Worm (Caenorhabditis elegans) whole organism, L4 larva: Measurements from ENCODE around the gene ndx-9.
A peak's percentile ranks its signal among the peaks of the same experiment; 100 is the strongest.

ENCODE experiments used
- T26A8.4 ChIP-seq: fragments of 200-800 bp; sonication (Bioruptor generic); IDR thresholded peaks from 2 replicates; pipeline ENCODE4 v1.3.6; 2022; ENCODE audit warnings: missing genetic modification characterization, missing compliant biosample characterization
- Y48G9A.11 ChIP-seq: fragments of 200-800 bp; sonication (Bioruptor generic); IDR thresholded peaks from 2 replicates; pipeline ENCODE4 v1.3.6; 2022; ENCODE audit warnings: missing genetic modification reagents, missing genetic modification characterization, missing compliant biosample characterization
- aha-1 ChIP-seq: fragments of 150-350 bp; peaks from one replicate; lab custom pipeline; 2014; ENCODE audit warnings: missing biosample characterization, missing genetic modification characterization
- arid-1 ChIP-seq: fragments of 200-800 bp; sonication (Bioruptor generic); conservative IDR thresholded peaks from 2 replicates; pipeline ENCODE4 v1.3.6; 2022; ENCODE audit warnings: missing genetic modification reagents, missing genetic modification characterization, missing compliant biosample characterization
- ceh-44 ChIP-seq: fragments of 200-800 bp; sonication (Bioruptor generic); IDR thresholded peaks from 2 replicates; pipeline ENCODE4 v1.3.6; 2022; ENCODE audit warnings: missing genetic modification reagents, missing genetic modification characterization, missing compliant biosample characterization
- ceh-82 ChIP-seq: sonication (generic microtip); optimal IDR thresholded peaks from 2 replicates; lab custom pipeline; 2017; ENCODE audit warnings: missing biosample characterization, missing genetic modification characterization
- ces-1 ChIP-seq: fragments of 150-350 bp; sonication (generic microtip); optimal IDR thresholded peaks from 4 replicates; lab custom pipeline; 2014; ENCODE audit warnings: missing biosample characterization, missing genetic modification reagents, missing genetic modification characterization
- daf-16 ChIP-seq, 3 experiments: sonication (generic microtip); optimal IDR thresholded peaks; 2 replicates each; lab custom pipeline; 2016 to 2017; ENCODE audit warnings: missing genetic modification characterization in 3 of 3, missing genetic modification reagents in 3 of 3, mild to moderate bottlenecking in 2 of 3, missing compliant biosample characterization in 2 of 3, missing biosample characterization in 1 of 3, moderate library complexity in 1 of 3
- dmd-6 ChIP-seq: fragments of 200-800 bp; sonication (Bioruptor generic); IDR thresholded peaks from 2 replicates; pipeline ENCODE4 v1.3.6; 2022; ENCODE audit warnings: missing genetic modification reagents, missing genetic modification characterization, missing compliant biosample characterization
- dmd-8 ChIP-seq: fragments of 200-800 bp; sonication (Bioruptor generic); IDR thresholded peaks from 2 replicates; pipeline ENCODE4 v1.3.6; 2022; ENCODE audit warnings: missing genetic modification characterization, missing compliant biosample characterization
- duxl-1 ChIP-seq: sonication (generic microtip); optimal IDR thresholded peaks from 2 replicates; lab custom pipeline; 2016; ENCODE audit warnings: mild to moderate bottlenecking, missing genetic modification characterization, moderate library complexity, missing compliant biosample characterization; ENCODE audit not compliant: poor library complexity
- dve-1 ChIP-seq: sonication (generic microtip); optimal IDR thresholded peaks from 2 replicates; lab custom pipeline; 2017; ENCODE audit warnings: antibody characterized with exemption, mild to moderate bottlenecking, missing genetic modification characterization, missing compliant biosample characterization; ENCODE audit not compliant: insufficient read depth
- hlh-11 ChIP-seq: fragments of 200-800 bp; sonication (Bioruptor generic); optimal IDR thresholded peaks from 2 replicates; lab custom pipeline; 2018; ENCODE audit warnings: mild to moderate bottlenecking, missing genetic modification characterization, missing compliant biosample characterization
- jun-1 ChIP-seq: fragments of 150-350 bp; optimal IDR thresholded peaks from 2 replicates; lab custom pipeline; 2014; ENCODE audit warnings: missing biosample characterization, missing genetic modification reagents, missing genetic modification characterization
- lin-38 ChIP-seq: fragments of 200-800 bp; sonication (Bioruptor generic); IDR thresholded peaks from 2 replicates; pipeline ENCODE4 v1.3.6; 2022; ENCODE audit warnings: missing genetic modification reagents, missing genetic modification characterization, missing compliant biosample characterization
- lsy-2 ChIP-seq, 2 experiments: fragments of 150-350 bp in 1 of 2; sonication (generic microtip) in 1 of 2; optimal IDR thresholded peaks; 2 replicates each; lab custom pipeline; 2014 to 2017; ENCODE audit warnings: missing biosample characterization in 2 of 2, missing genetic modification characterization in 2 of 2
- madf-9 ChIP-seq: fragments of 200-800 bp; sonication (Bioruptor generic); conservative IDR thresholded peaks from 2 replicates; pipeline ENCODE4 v1.3.6; 2022; ENCODE audit warnings: missing genetic modification reagents, missing genetic modification characterization, missing compliant biosample characterization
- mep-1 ChIP-seq: fragments of 150-350 bp; sonication (generic microtip); optimal IDR thresholded peaks from 3 replicates; lab custom pipeline; 2014; ENCODE audit warnings: missing biosample characterization, missing genetic modification characterization
- mes-2 ChIP-seq: sonication (generic microtip); optimal IDR thresholded peaks from 2 replicates; lab custom pipeline; 2016; ENCODE audit warnings: missing genotype, mild to moderate bottlenecking, missing genetic modification characterization, missing compliant biosample characterization; ENCODE audit not compliant: poor library complexity, severe bottlenecking
- mxl-3 ChIP-seq: fragments of 200-800 bp; sonication (Bioruptor generic); optimal IDR thresholded peaks from 2 replicates; lab custom pipeline; 2018; ENCODE audit warnings: mild to moderate bottlenecking, missing genetic modification characterization, missing compliant biosample characterization
- nhr-25 ChIP-seq: sonication (generic microtip); optimal IDR thresholded peaks from 2 replicates; lab custom pipeline; 2017; ENCODE audit warnings: missing genetic modification characterization, mild to moderate bottlenecking, missing compliant biosample characterization, antibody characterized with exemption, moderate library complexity, borderline replicate concordance; ENCODE audit not compliant: insufficient read depth
- nhr-28 ChIP-seq: fragments of 150-350 bp; optimal IDR thresholded peaks from 2 replicates; lab custom pipeline; 2014; ENCODE audit warnings: missing biosample characterization, missing genetic modification characterization
- nhr-41 ChIP-seq: fragments of 200-800 bp; sonication (Bioruptor generic); IDR thresholded peaks from 2 replicates; pipeline ENCODE4 v1.3.6; 2022; ENCODE audit warnings: missing genetic modification reagents, missing genetic modification characterization, missing compliant biosample characterization
- nhr-48 ChIP-seq: sonication (generic microtip); optimal IDR thresholded peaks from 2 replicates; lab custom pipeline; 2016; ENCODE audit warnings: mild to moderate bottlenecking, missing genetic modification characterization, missing compliant biosample characterization
- nhr-76 ChIP-seq: fragments of 150-350 bp; optimal IDR thresholded peaks from 2 replicates; lab custom pipeline; 2014; ENCODE audit warnings: missing biosample characterization, missing genetic modification characterization
- nhr-77 ChIP-seq: fragments of 150-350 bp; optimal IDR thresholded peaks from 2 replicates; lab custom pipeline; 2014; ENCODE audit warnings: missing biosample characterization, missing genetic modification characterization
- pha-4 ChIP-seq, 2 experiments: fragments of 150-350 bp in 1 of 2; fragments of 200-800 bp in 1 of 2; sonication (Bioruptor generic) in 1 of 2; IDR thresholded peaks in 1 of 2; optimal IDR thresholded peaks in 1 of 2; 2 replicates each; pipeline versions ENCODE4 v1.3.6 to Lab custom; 2014 to 2022; ENCODE audit warnings: missing genetic modification characterization in 2 of 2, missing genetic modification reagents in 2 of 2, missing biosample characterization in 1 of 2, missing compliant biosample characterization in 1 of 2
- pqm-1 ChIP-seq: sonication (generic microtip); optimal IDR thresholded peaks from 2 replicates; lab custom pipeline; 2017; ENCODE audit warnings: missing biosample characterization, missing genetic modification characterization
- rbr-2 ChIP-seq: sonication (generic microtip); optimal IDR thresholded peaks from 2 replicates; lab custom pipeline; 2016; ENCODE audit warnings: missing genotype, missing genetic modification characterization, missing compliant biosample characterization
- sdz-12 ChIP-seq: fragments of 200-800 bp; sonication (Bioruptor generic); optimal IDR thresholded peaks from 2 replicates; lab custom pipeline; 2018; ENCODE audit warnings: mild to moderate bottlenecking, missing genetic modification characterization, missing compliant biosample characterization
- snpc-1.2 ChIP-seq: fragments of 200-800 bp; sonication (Bioruptor generic); IDR thresholded peaks from 2 replicates; pipeline ENCODE4 v1.3.6; 2022; ENCODE audit warnings: missing genetic modification reagents, missing genetic modification characterization, missing compliant biosample characterization
- unc-62 ChIP-seq, 3 experiments: fragments of 150-350 bp in 1 of 3; sonication (generic microtip); optimal IDR thresholded peaks in 2 of 3; peaks in 1 of 3; 1 replicate in 1 of 3; 2 replicates in 2 of 3; lab custom pipeline; 2014 to 2017; ENCODE audit warnings: missing biosample characterization in 3 of 3, missing genetic modification characterization in 3 of 3, missing genetic modification reagents in 3 of 3, missing genotype in 1 of 3
- zfp-2 ChIP-seq: sonication (generic microtip); optimal IDR thresholded peaks from 2 replicates; lab custom pipeline; 2016; ENCODE audit warnings: mild to moderate bottlenecking, missing genetic modification characterization, missing compliant biosample characterization
- zip-11 ChIP-seq: fragments of 200-800 bp; sonication (Bioruptor generic); IDR thresholded peaks from 2 replicates; pipeline ENCODE4 v1.3.6; 2022; ENCODE audit warnings: missing genetic modification characterization, missing compliant biosample characterization
- ztf-7 ChIP-seq: fragments of 150-350 bp; optimal IDR thresholded peaks from 2 replicates; lab custom pipeline; 2014; ENCODE audit warnings: missing biosample characterization, missing genetic modification characterization

Gene ndx-9

DNA sequence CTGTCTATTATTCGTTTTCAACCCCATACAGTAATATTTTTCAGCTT, 26.6 kb upstream of the ndx-9 start, which contains the start of gene kdin-1:
kdin-1 (plus strand) TSS at position 38 of the 47 bp plus-strand sequence.
- TF ChIP-seq dmd-8 (GFP tag; lab: Robert Waterston, UW) (no peak), mep-1 (tag; lab: Kevin White, UChicago) (no peak), nhr-48 (tag; lab: Kevin White, UChicago) (no peak), mes-2 (tag; lab: Kevin White, UChicago) (no peak), nhr-77 (tag; lab: Kevin White, UChicago) (no peak), lsy-2 (tag; optimal IDR thresholded peaks at IDR 0.05; lab: Kevin White, UChicago) (no peak), nhr-41 (GFP tag; lab: Robert Waterston, UW) (no peak), jun-1 (tag; lab: Kevin White, UChicago) (no peak), nhr-76 (no peak), nhr-25 (tag; lab: Kevin White, UChicago) (no peak), unc-62 (GFP tag; optimal IDR thresholded peaks at IDR 0.05 in 1 of 2; lab: Kevin White, UChicago) (no peak), unc-62 (tag; optimal IDR thresholded peaks at IDR 0.05; lab: Kevin White, UChicago) (no peak), mxl-3 (no peak), zip-11 (no peak), ceh-82 (tag; lab: Kevin White, UChicago) (no peak), snpc-1.2 (GFP tag; lab: Robert Waterston, UW) (no peak), zfp-2 (no peak), rbr-2 (tag; lab: Kevin White, UChicago) (no peak), ces-1 (GFP tag; lab: Kevin White, UChicago) (no peak), duxl-1 (tag; lab: Kevin White, UChicago) (no peak), ztf-7 (tag; lab: Kevin White, UChicago) (no peak)

DNA sequence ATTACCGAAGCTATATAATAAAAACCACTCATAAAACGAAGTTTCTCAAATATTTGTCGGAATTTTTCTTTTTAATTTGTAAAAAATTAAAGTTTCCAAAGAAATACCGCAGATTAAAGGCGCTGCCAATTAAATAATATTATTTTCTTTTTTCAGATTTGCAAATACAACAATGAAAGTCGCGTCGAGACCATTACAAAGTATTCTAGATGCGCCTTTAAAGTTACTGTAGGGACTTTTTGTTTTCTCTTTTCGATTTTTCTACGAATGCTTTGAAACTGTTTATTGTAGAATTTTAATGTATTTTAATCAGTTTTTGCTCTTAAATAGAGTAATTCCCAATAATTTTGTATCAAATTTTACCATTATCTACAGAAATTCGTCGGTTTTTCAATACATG, 26.4 kb upstream of the ndx-9 start:
- peak in 1 of 2 experiments; percentile 43 for TF ChIP-seq unc-62 (GFP tag; optimal IDR thresholded peaks at IDR 0.05 in 1 of 2; lab: Kevin White, UChicago)
- no peak for TF ChIP-seq unc-62 (tag; optimal IDR thresholded peaks at IDR 0.05; lab: Kevin White, UChicago)
- no peak for TF ChIP-seq Y48G9A.11 (GFP tag; lab: Robert Waterston, UW)

- no peak for TF ChIP-seq sdz-12 (GFP tag; lab: Kevin White, UChicago)
- TF ChIP-seq lin-38 (GFP tag; lab: Robert Waterston, UW): peak; percentile 14
- TF ChIP-seq nhr-77 (tag; lab: Kevin White, UChicago): peak; percentile 52
- 0 out of 2 replicates have a peak, but pooled peaks have one; percentile 18 for TF ChIP-seq arid-1 (GFP tag; lab: Robert Waterston, UW)
- peak; percentile 32; the same call in 1 of the 2 replicates for TF ChIP-seq dmd-6
- 0 out of 2 replicates have a peak, but pooled peaks have one; percentile 27 for TF ChIP-seq nhr-41 (GFP tag; lab: Robert Waterston, UW)
- TF ChIP-seq dve-1 (tag; lab: Kevin White, UChicago): peak; percentile 50
- TF ChIP-seq daf-16 (GFP tag; optimal IDR thresholded peaks at IDR 0.05; lab: Kevin White, UChicago): no peak
- peak; percentile 74 for TF ChIP-seq daf-16 (tag; optimal IDR thresholded peaks at IDR 0.05; lab: Kevin White, UChicago)
- 0 out of 2 replicates have a peak, but pooled peaks have one; percentile 33 for TF ChIP-seq T26A8.4 (GFP tag; lab: Robert Waterston, UW)
- TF ChIP-seq hlh-11: peak; percentile 22
- TF ChIP-seq madf-9 (GFP tag; lab: Robert Waterston, UW): no peak
- peak; percentile 30 for TF ChIP-seq aha-1
- TF ChIP-seq ces-1 (GFP tag; lab: Kevin White, UChicago): peak; percentile 11
- TF ChIP-seq snpc-1.2 (GFP tag; lab: Robert Waterston, UW): no peak
- peak; percentile 39; the same call in 1 of the 2 replicates for TF ChIP-seq pha-4 (GFP tag; IDR thresholded peaks at IDR 0.05; lab: Robert Waterston, UW)
- TF ChIP-seq pha-4 (tag; optimal IDR thresholded peaks at IDR 0.05; lab: Kevin White, UChicago): no peak
- TF ChIP-seq nhr-28 (tag; lab: Kevin White, UChicago): peak; percentile 51
- TF ChIP-seq ceh-44 (GFP tag; lab: Robert Waterston, UW): no peak
- TF ChIP-seq pqm-1 (tag; lab: Kevin White, UChicago): peak; percentile 38
Measured at ce11 chrIV:11037118-11037719, 25.4 kb upstream of the ndx-9 start.
